Worm (Caenorhabditis elegans): ENCODE measurements around the gene ceh-30.

The ceh-30 gene

DNA sequence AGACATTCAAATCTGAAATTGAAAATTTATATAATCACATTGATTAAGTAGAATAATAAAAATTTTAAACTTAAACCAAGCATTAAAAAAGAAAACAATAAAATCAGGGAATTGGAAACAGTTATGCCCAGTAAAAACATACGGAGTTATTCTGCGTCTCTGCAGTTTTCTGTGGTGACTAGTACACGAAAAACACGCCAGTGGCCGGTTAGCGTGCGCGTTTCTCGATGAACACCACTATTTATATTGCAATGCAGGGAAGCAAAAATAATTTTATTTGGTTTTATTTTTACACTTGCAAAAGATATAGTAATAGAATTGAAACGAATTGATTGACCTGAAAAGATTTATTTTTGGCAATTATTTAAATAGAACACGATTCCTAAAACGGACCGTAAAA, 36.5 kb downstream of the ceh-30 start, which contains the start of gene sec-3:
Gene sec-3, minus strand, starts transcription at position 21 of the 400 bp plus-strand sequence.
- TF ChIP-seq alr-1 (tag; optimal IDR thresholded peaks at IDR 0.05) (no peak), lin-39 (tag; optimal IDR thresholded peaks at IDR 0.05) (no peak), ztf-1 (GFP tag; conservative IDR thresholded peaks at IDR 0.05) (no peak), unc-55 (GFP tag; optimal IDR thresholded peaks at IDR 0.05) (peak; percentile 94), aly-2 (tag; optimal IDR thresholded peaks at IDR 0.05) (no peak), nhr-23 (tag; optimal IDR thresholded peaks at IDR 0.05) (no peak), nhr-11 (tag; optimal IDR thresholded peaks at IDR 0.05) (no peak), ztf-4 (tag; optimal IDR thresholded peaks at IDR 0.05) (peak; percentile 77), snpc-4 (tag; optimal IDR thresholded peaks at IDR 0.05) (peak; percentile 59), ceh-16 (tag; optimal IDR thresholded peaks at IDR 0.05) (peak; percentile 79), lin-11 (tag; optimal IDR thresholded peaks at IDR 0.05) (peak; percentile 57), nhr-237 (tag; optimal IDR thresholded peaks at IDR 0.05) (peak; percentile 13), R02D3.7 (tag; optimal IDR thresholded peaks at IDR 0.05) (peak; percentile 39), nhr-6 (tag; optimal IDR thresholded peaks at IDR 0.05) (peak; percentile 83), F13H6.1 (tag; optimal IDR thresholded peaks at IDR 0.05) (peak; percentile 90), unc-62 (GFP tag; optimal IDR thresholded peaks at IDR 0.05) (no peak), fos-1 (tag; optimal IDR thresholded peaks at IDR 0.05) (peak; percentile 88), nhr-25 (tag; optimal IDR thresholded peaks at IDR 0.05) (peak; percentile 88), Y55F3AM.14 (GFP tag; optimal IDR thresholded peaks at IDR 0.05) (no peak), dmd-4 (tag; optimal IDR thresholded peaks at IDR 0.05) (no peak), elt-3 (tag; optimal IDR thresholded peaks at IDR 0.05) (no peak), unc-39 (tag; optimal IDR thresholded peaks at IDR 0.05) (no peak), nhr-12 (tag; optimal IDR thresholded peaks at IDR 0.05) (peak; percentile 56), C34F6.9 (tag; optimal IDR thresholded peaks at IDR 0.05) (peak; percentile 97), peb-1 (tag; optimal IDR thresholded peaks at IDR 0.05) (no peak), elt-1 (tag; optimal IDR thresholded peaks at IDR 0.05) (no peak), mdl-1 (tag; optimal IDR thresholded peaks at IDR 0.05) (peak in 1 of 2 experiments; percentile 38), egl-27 (tag; optimal IDR thresholded peaks at IDR 0.05) (peak; percentile 82), nhr-77 (tag; optimal IDR thresholded peaks at IDR 0.05) (peak; percentile 22), sma-9 (GFP tag; optimal IDR thresholded peaks at IDR 0.05) (peak; percentile 91), sma-9 (tag; optimal IDR thresholded peaks at IDR 0.05) (no peak), blmp-1 (tag; optimal IDR thresholded peaks at IDR 0.05; ENCODE audit: insufficient read depth) (peak; percentile 37), ztf-11 (tag; optimal IDR thresholded peaks at IDR 0.05) (no peak), lin-13 (GFP tag; optimal IDR thresholded peaks at IDR 0.05) (peak; percentile 87), crh-2 (tag; optimal IDR thresholded peaks at IDR 0.05) (peak; percentile 90), ama-1 (optimal IDR thresholded peaks at IDR 0.05) (peak; percentile 43), zag-1 (tag; optimal IDR thresholded peaks at IDR 0.05) (peak; percentile 23), ZK546.5 (tag; optimal IDR thresholded peaks at IDR 0.05) (no peak), nhr-129 (tag; optimal IDR thresholded peaks at IDR 0.05) (peak; percentile 85), gmeb-1 (tag; optimal IDR thresholded peaks at IDR 0.05) (peak; percentile 84), nhr-10 (tag; optimal IDR thresholded peaks at IDR 0.05) (peak; percentile 22), lsy-2 (tag; optimal IDR thresholded peaks at IDR 0.05) (peak; percentile 80 to 92), sma-3 (GFP tag; optimal IDR thresholded peaks at IDR 0.05) (peak; percentile 85), ceh-82 (tag; optimal IDR thresholded peaks at IDR 0.05) (no peak), mbf-1 (tag; optimal IDR thresholded peaks at IDR 0.05) (no peak), nhr-21 (tag; optimal IDR thresholded peaks at IDR 0.05) (peak; percentile 79), skn-1 (tag; optimal IDR thresholded peaks at IDR 0.05) (peak; percentile 50), sem-4 (tag; optimal IDR thresholded peaks at IDR 0.05) (peak; percentile 81), mab-5 (tag; optimal IDR thresholded peaks at IDR 0.05) (peak; percentile 83)

All from whole organism, L2 larva.